Worm (Caenorhabditis elegans): ENCODE measurements around the gene utp-20.

Gene utp-20

DNA sequence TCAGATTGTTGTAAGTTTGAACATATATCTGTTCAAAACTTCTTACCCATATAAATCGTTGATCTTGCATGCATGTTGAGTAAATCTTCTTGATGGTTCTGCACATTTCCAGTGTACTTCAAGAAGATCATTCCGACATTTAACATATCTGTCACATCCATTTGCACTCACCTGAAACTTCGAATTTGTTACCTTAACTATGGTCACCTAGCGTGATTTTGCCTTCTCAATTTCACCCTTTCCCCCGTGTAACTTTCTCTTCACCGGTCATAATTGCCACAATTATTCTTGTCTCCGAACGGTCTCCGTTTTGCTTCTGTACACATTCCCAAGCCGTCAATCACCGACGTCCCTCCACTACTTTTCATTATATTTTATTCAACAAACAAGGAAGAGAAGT, 22.8 kb upstream of the utp-20 start:
- TF ChIP-seq mab-5 (tag; optimal IDR thresholded peaks at IDR 0.05) (no peak), nhr-237 (tag; optimal IDR thresholded peaks at IDR 0.05) (no peak), skn-1 (tag; optimal IDR thresholded peaks at IDR 0.05) (no peak), Y55F3AM.14 (GFP tag; optimal IDR thresholded peaks at IDR 0.05) (no peak)

- TF ChIP-seq gmeb-1 (tag; optimal IDR thresholded peaks at IDR 0.05) (no peak), unc-55 (GFP tag; optimal IDR thresholded peaks at IDR 0.05) (no peak), skn-1 (tag; optimal IDR thresholded peaks at IDR 0.05) (no peak), egl-27 (tag; optimal IDR thresholded peaks at IDR 0.05) (no peak), ceh-16 (tag; optimal IDR thresholded peaks at IDR 0.05) (no peak)
Measured at ce11 chrII:6513911-6514310, 22.3 kb upstream of the utp-20 start, which contains the start of gene R05G9R.1. Gene R05G9R.1 (minus strand): TSS chrII:6514011.

DNA sequence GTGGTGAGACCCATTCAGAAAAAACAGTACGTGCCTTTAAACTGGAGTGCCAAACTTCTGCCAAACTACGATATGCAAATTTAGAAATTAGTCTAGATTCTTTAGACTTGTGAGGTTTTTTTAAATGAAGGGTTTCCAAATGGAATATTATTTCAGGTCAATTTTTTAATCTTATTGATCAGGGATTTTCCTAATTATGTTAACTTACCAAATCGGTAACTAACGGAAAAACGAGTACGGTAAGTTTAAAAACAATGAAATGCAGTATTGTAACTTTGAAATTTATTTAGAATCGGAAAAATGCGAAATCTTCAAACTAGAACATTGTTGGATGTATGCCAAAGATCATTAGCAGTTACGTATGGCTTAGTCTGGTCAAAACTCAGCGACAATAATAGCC, 19.9 kb upstream of the utp-20 start, which contains the start of gene C56E6.7:
C56E6.7 (plus strand) TSS at position 301 of the 400 bp plus-strand sequence.
- TF ChIP-seq ztf-11 (tag; optimal IDR thresholded peaks at IDR 0.05) (no peak), ceh-16 (tag; optimal IDR thresholded peaks at IDR 0.05) (no peak), lin-11 (tag; optimal IDR thresholded peaks at IDR 0.05) (no peak), elt-1 (tag; optimal IDR thresholded peaks at IDR 0.05) (no peak), gmeb-1 (tag; optimal IDR thresholded peaks at IDR 0.05) (no peak), nhr-237 (tag; optimal IDR thresholded peaks at IDR 0.05) (no peak), egl-27 (tag; optimal IDR thresholded peaks at IDR 0.05) (no peak), Y55F3AM.14 (GFP tag; optimal IDR thresholded peaks at IDR 0.05) (no peak), ceh-82 (tag; optimal IDR thresholded peaks at IDR 0.05) (no peak), blmp-1 (tag; optimal IDR thresholded peaks at IDR 0.05; ENCODE audit: insufficient read depth) (no peak), ztf-4 (tag; optimal IDR thresholded peaks at IDR 0.05) (no peak), ztf-1 (GFP tag; conservative IDR thresholded peaks at IDR 0.05) (no peak), peb-1 (tag; optimal IDR thresholded peaks at IDR 0.05) (no peak), fos-1 (tag; optimal IDR thresholded peaks at IDR 0.05) (no peak), lin-39 (tag; optimal IDR thresholded peaks at IDR 0.05) (no peak), alr-1 (tag; optimal IDR thresholded peaks at IDR 0.05) (no peak), nhr-25 (tag; optimal IDR thresholded peaks at IDR 0.05) (no peak), skn-1 (tag; optimal IDR thresholded peaks at IDR 0.05) (no peak)

DNA sequence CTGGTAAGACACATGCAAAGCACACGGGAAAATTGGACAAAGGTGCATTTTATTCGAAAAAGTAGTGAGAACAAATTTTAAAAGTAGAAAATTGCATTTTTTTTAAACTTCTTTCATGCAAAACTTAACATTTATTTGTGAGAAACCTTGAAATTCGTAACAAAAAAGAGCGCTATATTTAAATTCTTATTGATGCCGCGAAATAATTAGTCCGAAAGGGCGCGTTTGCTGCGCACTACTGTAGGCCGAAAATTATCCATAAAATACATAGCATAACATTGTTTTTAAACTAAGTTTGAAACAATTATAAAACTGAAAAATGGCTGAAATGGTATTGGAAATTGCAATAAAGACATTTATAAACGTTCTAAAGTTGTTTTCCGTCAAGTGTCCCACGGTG, 16.5 kb upstream of the utp-20 start:
- TF ChIP-seq peb-1 (tag; optimal IDR thresholded peaks at IDR 0.05) (no peak), blmp-1 (tag; optimal IDR thresholded peaks at IDR 0.05; ENCODE audit: insufficient read depth) (no peak), unc-39 (tag; optimal IDR thresholded peaks at IDR 0.05) (no peak), nhr-129 (tag; optimal IDR thresholded peaks at IDR 0.05) (no peak), alr-1 (tag; optimal IDR thresholded peaks at IDR 0.05) (no peak), nhr-23 (tag; optimal IDR thresholded peaks at IDR 0.05) (no peak), F13H6.1 (tag; optimal IDR thresholded peaks at IDR 0.05) (no peak)

- no peak for TF ChIP-seq F13H6.1 (tag; optimal IDR thresholded peaks at IDR 0.05)
- no peak for TF ChIP-seq mdl-1 (tag; optimal IDR thresholded peaks at IDR 0.05)
- TF ChIP-seq R02D3.7 (tag; optimal IDR thresholded peaks at IDR 0.05) = no peak
- TF ChIP-seq unc-39 (tag; optimal IDR thresholded peaks at IDR 0.05) = no peak
- TF ChIP-seq unc-55 (GFP tag; optimal IDR thresholded peaks at IDR 0.05) = no peak
- TF ChIP-seq elt-1 (tag; optimal IDR thresholded peaks at IDR 0.05) = no peak
- no peak for TF ChIP-seq ceh-82 (tag; optimal IDR thresholded peaks at IDR 0.05)
- no peak for TF ChIP-seq nhr-129 (tag; optimal IDR thresholded peaks at IDR 0.05)
- TF ChIP-seq C34F6.9 (tag; optimal IDR thresholded peaks at IDR 0.05) = no peak
- TF ChIP-seq fos-1 (tag; optimal IDR thresholded peaks at IDR 0.05) = peak; percentile 42
- TF ChIP-seq peb-1 (tag; optimal IDR thresholded peaks at IDR 0.05) = no peak
- TF ChIP-seq nhr-25 (tag; optimal IDR thresholded peaks at IDR 0.05) = no peak
- peak; percentile 17 for TF ChIP-seq sma-9 (GFP tag; optimal IDR thresholded peaks at IDR 0.05)
- TF ChIP-seq sma-9 (tag; optimal IDR thresholded peaks at IDR 0.05) = no peak
Measured at ce11 chrII:6520103-6520502, 16.1 kb upstream of the utp-20 start.

DNA sequence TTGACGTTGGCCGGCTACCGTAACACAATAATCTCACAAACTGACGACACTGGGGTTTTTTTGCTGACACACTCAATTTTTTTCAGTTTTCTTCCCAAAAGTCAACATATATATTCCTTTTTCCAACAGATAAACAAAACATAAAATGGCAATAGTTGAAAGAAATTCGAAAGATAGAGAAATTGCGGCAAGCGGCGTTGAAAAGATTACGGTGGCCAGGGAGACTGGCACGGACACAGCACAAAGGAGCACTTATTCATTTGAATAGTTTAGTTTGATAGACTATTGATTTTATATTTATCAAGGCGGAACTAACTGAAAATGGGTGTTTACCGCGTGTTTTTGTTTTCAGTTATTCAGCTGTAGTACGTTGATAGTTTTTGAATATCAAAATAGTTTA, 14.9 kb upstream of the utp-20 start, which contains the start of gene toe-2:
toe-2 (minus strand) TSS at position 70 of the 400 bp plus-strand sequence.
- TF ChIP-seq dmd-4 (tag; optimal IDR thresholded peaks at IDR 0.05) (no peak), lin-13 (GFP tag; optimal IDR thresholded peaks at IDR 0.05) (no peak), blmp-1 (tag; optimal IDR thresholded peaks at IDR 0.05; ENCODE audit: insufficient read depth) (no peak), zag-1 (tag; optimal IDR thresholded peaks at IDR 0.05) (no peak), unc-62 (GFP tag; optimal IDR thresholded peaks at IDR 0.05) (no peak), crh-2 (tag; optimal IDR thresholded peaks at IDR 0.05) (no peak), elt-1 (tag; optimal IDR thresholded peaks at IDR 0.05) (no peak), aly-2 (tag; optimal IDR thresholded peaks at IDR 0.05) (no peak), nhr-12 (tag; optimal IDR thresholded peaks at IDR 0.05) (no peak), peb-1 (tag; optimal IDR thresholded peaks at IDR 0.05) (no peak), lsy-2 (tag; optimal IDR thresholded peaks at IDR 0.05) (no peak), nhr-23 (tag; optimal IDR thresholded peaks at IDR 0.05) (no peak), nhr-11 (tag; optimal IDR thresholded peaks at IDR 0.05) (no peak), nhr-237 (tag; optimal IDR thresholded peaks at IDR 0.05) (no peak), ZK546.5 (tag; optimal IDR thresholded peaks at IDR 0.05) (no peak), gmeb-1 (tag; optimal IDR thresholded peaks at IDR 0.05) (no peak), ceh-16 (tag; optimal IDR thresholded peaks at IDR 0.05) (no peak), alr-1 (tag; optimal IDR thresholded peaks at IDR 0.05) (no peak), ama-1 (optimal IDR thresholded peaks at IDR 0.05) (no peak)
